Worm (Caenorhabditis elegans) whole organism, early embryonic: Measurements from ENCODE around the gene cct-5.
A peak's percentile ranks its signal among the peaks of the same experiment; 100 is the strongest.

Experiments used
- B0310.2 ChIP-seq: sonication (generic microtip); optimal IDR thresholded peaks from 2 replicates; lab custom pipeline; 2016; ENCODE audit warnings: mild to moderate bottlenecking, missing genetic modification characterization, missing compliant biosample characterization
- F13C5.2 ChIP-seq: sonication (generic microtip); optimal IDR thresholded peaks from 2 replicates; lab custom pipeline; 2017; ENCODE audit warnings: mild to moderate bottlenecking, missing genetic modification characterization, inconsistent platforms, missing compliant biosample characterization
- aly-1 ChIP-seq: sonication (generic microtip); optimal IDR thresholded peaks from 2 replicates; lab custom pipeline; 2016; ENCODE audit warnings: missing genetic modification characterization, missing compliant biosample characterization
- ama-1 ChIP-seq: fragments of 150-350 bp; optimal IDR thresholded peaks from 2 replicates; lab custom pipeline; 2014
- ceh-13 ChIP-seq: fragments of 200-800 bp; sonication (Bioruptor generic); optimal IDR thresholded peaks from 2 replicates; lab custom pipeline; 2018; ENCODE audit warnings: mild to moderate bottlenecking, missing genetic modification characterization, missing compliant biosample characterization
- ceh-36 ChIP-seq: sonication (generic microtip); optimal IDR thresholded peaks from 2 replicates; lab custom pipeline; 2016; ENCODE audit warnings: missing genetic modification characterization, inconsistent platforms, missing compliant biosample characterization
- ets-7 ChIP-seq: sonication (generic microtip); optimal IDR thresholded peaks from 2 replicates; lab custom pipeline; 2016; ENCODE audit warnings: missing genotype, missing genetic modification characterization, missing compliant biosample characterization
- flt-1 ChIP-seq: fragments of 200-800 bp; sonication (Bioruptor generic); IDR thresholded peaks from 2 replicates; pipeline ENCODE4 v1.3.6; 2022; ENCODE audit warnings: missing genetic modification characterization, missing compliant biosample characterization
- hmbx-1 ChIP-seq: sonication (generic microtip); optimal IDR thresholded peaks from 2 replicates; lab custom pipeline; 2016; ENCODE audit warnings: mild to moderate bottlenecking, missing genetic modification characterization, missing compliant biosample characterization
- hmg-4 ChIP-seq: fragments of 200-800 bp; sonication (Bioruptor generic); optimal IDR thresholded peaks from 2 replicates; lab custom pipeline; 2018; ENCODE audit warnings: mild to moderate bottlenecking, missing genetic modification characterization, missing compliant biosample characterization
- hnd-1 ChIP-seq: sonication (generic microtip); optimal IDR thresholded peaks from 2 replicates; lab custom pipeline; 2016; ENCODE audit warnings: missing genetic modification characterization, missing compliant biosample characterization
- pes-1 ChIP-seq: fragments of 200-800 bp; sonication (Bioruptor generic); IDR thresholded peaks from 2 replicates; pipeline ENCODE4 v1.3.6; 2022; ENCODE audit warnings: missing genetic modification reagents, missing genetic modification characterization, missing compliant biosample characterization
- scrt-1 ChIP-seq: fragments of 200-800 bp; sonication (Bioruptor generic); IDR thresholded peaks from 2 replicates; pipeline ENCODE4 v1.3.6; 2022; ENCODE audit warnings: missing genetic modification characterization, missing compliant biosample characterization
- sea-1 ChIP-seq: fragments of 200-800 bp; sonication (Bioruptor generic); conservative IDR thresholded peaks from 2 replicates; pipeline ENCODE4 v1.3.6; 2022; ENCODE audit warnings: missing genetic modification characterization, missing compliant biosample characterization
- tbx-11 ChIP-seq: fragments of 200-800 bp; sonication (Bioruptor generic); IDR thresholded peaks from 2 replicates; pipeline ENCODE4 v1.3.6; 2022; ENCODE audit warnings: missing genetic modification characterization, missing compliant biosample characterization
- tbx-37 ChIP-seq: fragments of 200-800 bp; sonication (Bioruptor generic); conservative IDR thresholded peaks from 2 replicates; pipeline ENCODE4 v1.3.6; 2022; ENCODE audit warnings: missing genetic modification reagents, missing genetic modification characterization, missing compliant biosample characterization
- tra-4 ChIP-seq: sonication (generic microtip); optimal IDR thresholded peaks from 2 replicates; lab custom pipeline; 2017; ENCODE audit warnings: missing genetic modification characterization, missing compliant biosample characterization

Gene cct-5

ce11 chrIII:4508064-4508905 is at the start of gene cct-5, which contains the start of gene F25F2.1:
Gene cct-5, minus strand, starts transcription at chrIII:4508114.
Gene F25F2.1, plus strand, starts transcription at chrIII:4508855.
- peak; percentile 1 for TF ChIP-seq ceh-13
- no peak for TF ChIP-seq tra-4 (tag; lab: Kevin White, UChicago)
- TF ChIP-seq F13C5.2 (tag; lab: Kevin White, UChicago): peak; percentile 66

DNA sequence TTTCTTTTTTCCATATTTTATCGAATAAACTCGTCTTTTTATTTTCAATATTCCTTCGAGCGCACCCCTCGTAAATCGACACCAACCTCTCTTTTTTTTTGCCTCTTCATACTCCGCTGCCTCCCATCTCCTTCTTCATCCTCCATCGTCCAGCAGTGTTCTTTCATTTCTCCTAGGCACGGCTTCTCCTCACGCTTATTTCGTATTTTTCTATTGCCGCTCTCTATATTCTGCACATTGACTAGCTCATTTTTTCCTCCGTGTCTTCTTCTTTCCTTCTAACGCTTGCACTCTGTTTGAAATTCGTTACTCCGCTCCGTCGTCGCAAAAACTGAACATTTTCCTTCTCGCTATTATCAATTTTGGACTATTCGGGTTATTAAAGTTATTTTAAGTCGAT is 47.4 kb upstream of the cct-5 start:
- TF ChIP-seq B0310.2 (tag; lab: Kevin White, UChicago) (no peak), ceh-36 (tag; lab: Kevin White, UChicago) (no peak), F13C5.2 (tag; lab: Kevin White, UChicago) (no peak), tbx-11 (GFP tag; lab: Robert Waterston, UW) (no peak), tbx-37 (GFP tag; lab: Robert Waterston, UW) (no peak), hnd-1 (tag; lab: Kevin White, UChicago) (no peak), hmbx-1 (tag; lab: Kevin White, UChicago) (no peak), ama-1 (lab: Kevin White, UChicago) (no peak), hmg-4 (no peak)

ce11 chrIII:4553316-4553715 is 45.4 kb upstream of the cct-5 start, which contains the start of gene imph-1:
Gene imph-1, plus strand, starts transcription at chrIII:4553616.
- TF ChIP-seq scrt-1 (GFP tag; lab: Robert Waterston, UW) (no peak), ceh-36 (tag; lab: Kevin White, UChicago) (no peak), flt-1 (GFP tag; lab: Robert Waterston, UW) (no peak), B0310.2 (tag; lab: Kevin White, UChicago) (no peak), aly-1 (tag; lab: Kevin White, UChicago) (no peak), ets-7 (no peak), tbx-37 (GFP tag; lab: Robert Waterston, UW) (no peak), tbx-11 (GFP tag; lab: Robert Waterston, UW) (no peak), tra-4 (tag; lab: Kevin White, UChicago) (no peak), hmbx-1 (tag; lab: Kevin White, UChicago) (no peak), hnd-1 (tag; lab: Kevin White, UChicago) (no peak), hmg-4 (no peak), sea-1 (no peak), ceh-13 (no peak), ama-1 (lab: Kevin White, UChicago) (no peak)

ce11 chrIII:4552872-4553271 is 45.0 kb upstream of the cct-5 start:
- no peak for TF ChIP-seq tbx-11 (GFP tag; lab: Robert Waterston, UW)
- TF ChIP-seq ceh-36 (tag; lab: Kevin White, UChicago): no peak
- TF ChIP-seq F13C5.2 (tag; lab: Kevin White, UChicago): no peak
- no peak for TF ChIP-seq hnd-1 (tag; lab: Kevin White, UChicago)
- TF ChIP-seq sea-1: no peak
- no peak for TF ChIP-seq flt-1 (GFP tag; lab: Robert Waterston, UW)
- no peak for TF ChIP-seq tbx-37 (GFP tag; lab: Robert Waterston, UW)
- no peak for TF ChIP-seq scrt-1 (GFP tag; lab: Robert Waterston, UW)

DNA sequence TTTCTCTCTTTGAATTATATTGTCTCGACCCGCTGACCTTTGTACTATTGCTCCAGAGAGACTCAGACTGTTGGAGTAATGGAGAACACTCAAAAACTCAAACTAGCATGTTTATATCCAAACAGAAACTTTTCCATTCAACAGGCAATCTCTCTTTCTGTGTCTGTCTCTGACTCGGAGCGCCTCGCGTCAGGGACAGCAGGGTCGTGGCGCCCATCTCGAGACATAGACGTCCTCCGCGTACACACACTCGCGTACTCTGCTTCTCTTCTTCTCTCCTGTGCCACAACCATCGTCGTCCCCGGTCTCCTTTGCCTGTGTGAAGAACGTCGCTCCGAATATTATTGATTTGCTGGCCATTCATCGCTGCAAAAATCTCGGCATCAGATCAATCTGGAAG is 44.0 kb upstream of the cct-5 start:
- TF ChIP-seq aly-1 (tag; lab: Kevin White, UChicago) (no peak), ama-1 (lab: Kevin White, UChicago) (no peak), ceh-36 (tag; lab: Kevin White, UChicago) (no peak), hmbx-1 (tag; lab: Kevin White, UChicago) (no peak), sea-1 (no peak), hnd-1 (tag; lab: Kevin White, UChicago) (no peak), ceh-13 (no peak), flt-1 (GFP tag; lab: Robert Waterston, UW) (no peak), tbx-11 (GFP tag; lab: Robert Waterston, UW) (no peak)

- TF ChIP-seq aly-1 (tag; lab: Kevin White, UChicago) (no peak), ceh-13 (no peak), pes-1 (GFP tag; lab: Robert Waterston, UW) (no peak), tbx-37 (GFP tag; lab: Robert Waterston, UW) (no peak), F13C5.2 (tag; lab: Kevin White, UChicago) (no peak), ceh-36 (tag; lab: Kevin White, UChicago) (no peak), tra-4 (tag; lab: Kevin White, UChicago) (no peak), B0310.2 (tag; lab: Kevin White, UChicago) (no peak), hnd-1 (tag; lab: Kevin White, UChicago) (no peak), ama-1 (lab: Kevin White, UChicago) (no peak), scrt-1 (GFP tag; lab: Robert Waterston, UW) (no peak), ets-7 (no peak), tbx-11 (GFP tag; lab: Robert Waterston, UW) (no peak), hmg-4 (no peak), hmbx-1 (tag; lab: Kevin White, UChicago) (no peak), flt-1 (GFP tag; lab: Robert Waterston, UW) (no peak), sea-1 (no peak)
These were observed 40.8 kb upstream of the cct-5 start, which contains the start of gene M88.4 for ce11 chrIII:4548739-4549138. Gene M88.4, plus strand, starts transcription at chrIII:4549039.

DNA sequence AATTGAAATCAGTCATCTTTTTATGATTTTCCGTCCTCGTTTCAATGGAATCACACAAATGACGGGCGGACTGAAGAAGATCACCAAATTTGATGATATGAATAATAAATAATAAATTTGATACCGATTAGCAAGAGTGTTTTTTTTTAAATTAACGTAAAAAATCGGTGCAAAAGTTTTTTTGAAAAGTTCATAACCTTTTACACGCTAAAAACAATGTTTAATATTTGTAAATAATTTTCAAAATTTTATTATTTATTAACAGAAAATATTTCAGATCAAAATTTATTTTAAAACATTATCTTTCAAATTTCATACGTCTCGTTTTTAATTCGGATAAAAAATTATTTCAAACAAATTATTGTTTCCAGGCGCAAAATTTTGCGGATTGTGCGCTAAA is 37.0 kb upstream of the cct-5 start, which contains the start of gene M88.3:
TSS of gene M88.3 (minus strand) at position 101 of the 400 bp plus-strand sequence.
- TF ChIP-seq F13C5.2 (tag; lab: Kevin White, UChicago) (no peak), scrt-1 (GFP tag; lab: Robert Waterston, UW) (no peak), ama-1 (lab: Kevin White, UChicago) (no peak), B0310.2 (tag; lab: Kevin White, UChicago) (no peak), hmbx-1 (tag; lab: Kevin White, UChicago) (no peak), ceh-36 (tag; lab: Kevin White, UChicago) (no peak), flt-1 (GFP tag; lab: Robert Waterston, UW) (no peak), ceh-13 (no peak)
